Worm (Caenorhabditis elegans): Measurements from ENCODE around the gene C33A11.2.
A peak's percentile ranks its signal among the peaks of the same experiment; 100 is the strongest.

The C33A11.2 gene

DNA sequence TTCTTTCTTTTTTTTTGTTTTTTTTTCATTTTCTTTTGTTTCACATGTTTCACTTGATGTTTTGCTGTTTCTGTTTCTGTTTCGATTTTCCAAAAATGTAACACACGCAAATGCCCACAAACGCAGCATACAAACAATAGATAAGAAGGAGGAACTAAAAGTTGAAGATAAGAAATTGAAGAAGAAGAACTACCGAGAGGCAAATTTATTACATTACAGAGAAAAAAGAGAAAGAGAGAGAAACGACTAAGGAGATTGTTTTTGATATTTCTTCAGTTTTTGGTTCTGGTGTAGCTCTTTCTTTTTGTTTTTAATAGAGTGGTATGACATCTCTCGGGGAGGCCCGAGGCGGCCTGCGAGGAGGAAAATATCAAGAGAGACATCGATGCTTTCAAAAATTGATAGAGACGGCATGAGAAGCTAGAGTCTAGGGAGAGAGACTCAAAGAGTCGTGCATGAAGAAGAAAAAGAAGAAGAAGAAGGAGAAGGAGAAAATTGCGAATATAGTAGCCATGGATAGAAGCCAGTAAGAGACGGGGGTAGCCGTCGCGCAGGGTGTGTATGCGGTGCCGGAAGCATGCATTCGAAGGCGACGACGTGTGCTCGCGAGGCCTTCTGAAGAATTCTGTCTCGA is 7.7 kb downstream of the C33A11.2 start (continued):
- peak in 1 of 2 experiments; percentile 45 for TF ChIP-seq mdl-1 (tag; optimal IDR thresholded peaks at IDR 0.05)

DNA sequence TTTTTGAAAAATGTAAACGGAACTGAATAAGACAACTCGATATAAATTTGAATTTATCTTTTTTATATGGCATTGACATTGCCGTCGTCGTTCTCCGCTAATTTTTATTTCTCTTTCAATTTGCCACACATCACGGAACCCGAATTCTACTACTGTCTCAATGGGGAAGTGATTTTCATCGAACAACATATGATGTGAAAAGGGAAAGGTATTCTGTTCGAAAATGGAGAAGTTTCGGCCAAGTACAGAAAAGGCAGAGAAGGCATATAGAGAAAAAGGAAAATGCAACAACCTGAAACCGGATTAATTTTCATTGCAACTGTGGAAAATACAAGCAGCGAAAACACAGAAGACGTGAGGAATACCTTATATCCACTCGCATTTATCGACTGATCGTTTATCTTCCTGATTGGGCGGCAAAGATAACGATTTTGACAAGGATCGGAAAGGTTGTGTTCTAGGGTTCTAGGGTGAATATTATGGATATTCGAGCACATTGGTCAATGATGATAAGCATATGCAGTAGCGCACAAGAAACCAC is 8.9 kb downstream of the C33A11.2 start:
- no peak for TF ChIP-seq lin-13 (GFP tag; optimal IDR thresholded peaks at IDR 0.05)
- peak; percentile 51 for TF ChIP-seq blmp-1 (tag; optimal IDR thresholded peaks at IDR 0.05; ENCODE audit: insufficient read depth)
- no peak for TF ChIP-seq alr-1 (tag; optimal IDR thresholded peaks at IDR 0.05)
- TF ChIP-seq dmd-4 (tag; optimal IDR thresholded peaks at IDR 0.05) = no peak
- TF ChIP-seq nhr-25 (tag; optimal IDR thresholded peaks at IDR 0.05) = peak; percentile 58
- no peak for TF ChIP-seq ztf-4 (tag; optimal IDR thresholded peaks at IDR 0.05)
- TF ChIP-seq sma-3 (GFP tag; optimal IDR thresholded peaks at IDR 0.05) = no peak
- no peak for TF ChIP-seq lsy-2 (tag; optimal IDR thresholded peaks at IDR 0.05)
- peak; percentile 55 for TF ChIP-seq nhr-21 (tag; optimal IDR thresholded peaks at IDR 0.05)
- TF ChIP-seq nhr-11 (tag; optimal IDR thresholded peaks at IDR 0.05) = no peak
- TF ChIP-seq nhr-23 (tag; optimal IDR thresholded peaks at IDR 0.05) = no peak
- peak; percentile 2 for TF ChIP-seq sma-9 (GFP tag; optimal IDR thresholded peaks at IDR 0.05)
- TF ChIP-seq sma-9 (tag; optimal IDR thresholded peaks at IDR 0.05) = no peak
- TF ChIP-seq ceh-82 (tag; optimal IDR thresholded peaks at IDR 0.05) = no peak
- no peak for TF ChIP-seq sem-4 (tag; optimal IDR thresholded peaks at IDR 0.05)
- TF ChIP-seq R02D3.7 (tag; optimal IDR thresholded peaks at IDR 0.05) = no peak
- peak; percentile 24 for TF ChIP-seq elt-1 (tag; optimal IDR thresholded peaks at IDR 0.05)
- TF ChIP-seq egl-27 (tag; optimal IDR thresholded peaks at IDR 0.05) = peak; percentile 35

DNA sequence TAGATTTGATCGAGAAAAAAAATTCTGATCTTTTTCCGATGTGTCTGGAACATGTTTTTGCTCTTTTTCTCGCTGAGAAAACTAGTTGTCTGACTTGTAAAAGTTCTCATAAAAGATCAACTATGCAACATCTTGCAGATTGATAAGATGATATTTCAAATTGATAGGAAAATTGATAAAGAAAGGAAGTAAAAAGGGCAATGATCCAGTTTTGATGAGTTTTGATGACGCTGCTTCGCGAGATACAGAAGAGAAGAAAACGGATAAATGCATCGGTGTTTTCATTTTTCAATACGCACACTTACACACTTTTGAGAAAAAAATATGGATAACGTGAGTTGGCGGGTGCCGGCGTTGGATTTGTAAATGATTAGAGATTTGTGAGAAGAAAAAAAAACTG is 9.5 kb downstream of the C33A11.2 start:
- TF ChIP-seq F13H6.1 (tag; optimal IDR thresholded peaks at IDR 0.05) (no peak), nhr-10 (tag; optimal IDR thresholded peaks at IDR 0.05) (no peak), ceh-82 (tag; optimal IDR thresholded peaks at IDR 0.05) (no peak), sma-9 (GFP tag; optimal IDR thresholded peaks at IDR 0.05) (peak; percentile 72), sma-9 (tag; optimal IDR thresholded peaks at IDR 0.05) (no peak), blmp-1 (tag; optimal IDR thresholded peaks at IDR 0.05; ENCODE audit: insufficient read depth) (peak; percentile 59), Y55F3AM.14 (GFP tag; optimal IDR thresholded peaks at IDR 0.05) (no peak), snpc-4 (tag; optimal IDR thresholded peaks at IDR 0.05) (no peak), egl-27 (tag; optimal IDR thresholded peaks at IDR 0.05) (peak; percentile 63), elt-1 (tag; optimal IDR thresholded peaks at IDR 0.05) (no peak), nhr-23 (tag; optimal IDR thresholded peaks at IDR 0.05) (no peak), nhr-25 (tag; optimal IDR thresholded peaks at IDR 0.05) (no peak), crh-2 (tag; optimal IDR thresholded peaks at IDR 0.05) (no peak), sma-3 (GFP tag; optimal IDR thresholded peaks at IDR 0.05) (no peak), ama-1 (optimal IDR thresholded peaks at IDR 0.05) (no peak), ztf-11 (tag; optimal IDR thresholded peaks at IDR 0.05) (no peak), peb-1 (tag; optimal IDR thresholded peaks at IDR 0.05) (no peak), unc-62 (GFP tag; optimal IDR thresholded peaks at IDR 0.05) (no peak), ztf-1 (GFP tag; conservative IDR thresholded peaks at IDR 0.05) (no peak), lin-11 (tag; optimal IDR thresholded peaks at IDR 0.05) (no peak), nhr-21 (tag; optimal IDR thresholded peaks at IDR 0.05) (peak; percentile 46), mab-5 (tag; optimal IDR thresholded peaks at IDR 0.05) (no peak), nhr-77 (tag; optimal IDR thresholded peaks at IDR 0.05) (no peak), zag-1 (tag; optimal IDR thresholded peaks at IDR 0.05) (no peak), nhr-6 (tag; optimal IDR thresholded peaks at IDR 0.05) (no peak), R02D3.7 (tag; optimal IDR thresholded peaks at IDR 0.05) (no peak), ceh-16 (tag; optimal IDR thresholded peaks at IDR 0.05) (no peak), ZK546.5 (tag; optimal IDR thresholded peaks at IDR 0.05) (no peak), fos-1 (tag; optimal IDR thresholded peaks at IDR 0.05) (peak; percentile 61), nhr-237 (tag; optimal IDR thresholded peaks at IDR 0.05) (no peak)

DNA sequence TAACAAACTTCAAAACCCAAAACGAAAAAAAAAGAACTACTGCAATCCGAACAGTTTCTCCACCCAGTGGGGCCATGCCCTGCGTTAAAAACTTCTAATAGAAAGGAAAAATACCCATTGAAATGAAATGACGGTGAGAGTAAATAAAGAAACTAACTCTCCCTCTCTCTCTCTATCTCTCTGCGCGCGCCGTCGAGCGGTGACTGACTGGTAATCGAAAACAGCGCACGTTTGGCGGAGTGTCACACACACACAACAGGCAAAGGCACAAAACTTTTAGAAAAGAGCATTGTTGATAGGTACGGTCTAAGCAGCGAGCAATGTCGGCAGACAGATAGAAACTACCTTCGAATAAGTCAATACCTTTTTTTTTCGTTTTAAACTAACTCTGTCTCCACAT is 10.8 kb downstream of the C33A11.2 start:
- no peak for TF ChIP-seq sem-4 (tag; optimal IDR thresholded peaks at IDR 0.05)
- TF ChIP-seq ztf-11 (tag; optimal IDR thresholded peaks at IDR 0.05) = no peak
- TF ChIP-seq nhr-21 (tag; optimal IDR thresholded peaks at IDR 0.05) = no peak
- TF ChIP-seq zag-1 (tag; optimal IDR thresholded peaks at IDR 0.05) = no peak
- TF ChIP-seq Y55F3AM.14 (GFP tag; optimal IDR thresholded peaks at IDR 0.05) = no peak
- no peak for TF ChIP-seq mbf-1 (tag; optimal IDR thresholded peaks at IDR 0.05)
- no peak for TF ChIP-seq unc-55 (GFP tag; optimal IDR thresholded peaks at IDR 0.05)
- peak; percentile 19 for TF ChIP-seq gmeb-1 (tag; optimal IDR thresholded peaks at IDR 0.05)
- TF ChIP-seq ztf-4 (tag; optimal IDR thresholded peaks at IDR 0.05) = no peak
- TF ChIP-seq nhr-25 (tag; optimal IDR thresholded peaks at IDR 0.05) = no peak
- no peak for TF ChIP-seq lin-13 (GFP tag; optimal IDR thresholded peaks at IDR 0.05)
- no peak for TF ChIP-seq ama-1 (optimal IDR thresholded peaks at IDR 0.05)
- TF ChIP-seq elt-3 (tag; optimal IDR thresholded peaks at IDR 0.05) = no peak
- TF ChIP-seq nhr-129 (tag; optimal IDR thresholded peaks at IDR 0.05) = peak; percentile 61
- no peak for TF ChIP-seq sma-3 (GFP tag; optimal IDR thresholded peaks at IDR 0.05)
- peak in 1 of 2 experiments; percentile 9 for TF ChIP-seq mdl-1 (tag; optimal IDR thresholded peaks at IDR 0.05)
- TF ChIP-seq crh-2 (tag; optimal IDR thresholded peaks at IDR 0.05) = no peak
- peak; percentile 42 for TF ChIP-seq blmp-1 (tag; optimal IDR thresholded peaks at IDR 0.05; ENCODE audit: insufficient read depth)
- no peak for TF ChIP-seq nhr-23 (tag; optimal IDR thresholded peaks at IDR 0.05)
- TF ChIP-seq fos-1 (tag; optimal IDR thresholded peaks at IDR 0.05) = peak; percentile 38
- no peak for TF ChIP-seq peb-1 (tag; optimal IDR thresholded peaks at IDR 0.05)
- TF ChIP-seq lsy-2 (tag; optimal IDR thresholded peaks at IDR 0.05) = peak in 1 of 2 experiments; percentile 20
- TF ChIP-seq lin-11 (tag; optimal IDR thresholded peaks at IDR 0.05) = no peak
- TF ChIP-seq nhr-11 (tag; optimal IDR thresholded peaks at IDR 0.05) = no peak
- TF ChIP-seq C34F6.9 (tag; optimal IDR thresholded peaks at IDR 0.05) = no peak
- TF ChIP-seq unc-62 (GFP tag; optimal IDR thresholded peaks at IDR 0.05) = no peak
- no peak for TF ChIP-seq snpc-4 (tag; optimal IDR thresholded peaks at IDR 0.05)

All from whole organism, L2 larva.